Worm (Caenorhabditis elegans) whole organism, L4/young adult: Measurements from ENCODE around the gene C09G9.8.

Experiments used
- dao-5 ChIP-seq: sonication (generic microtip); optimal IDR thresholded peaks from 2 replicates; lab custom pipeline; 2016; ENCODE audit warnings: missing genotype, missing genetic modification characterization, moderate library complexity, missing compliant biosample characterization
- him-1 ChIP-seq: sonication (generic microtip); optimal IDR thresholded peaks from 2 replicates; lab custom pipeline; 2016; ENCODE audit warnings: missing genotype, missing genetic modification reagents, missing genetic modification characterization, missing compliant biosample characterization

DNA sequence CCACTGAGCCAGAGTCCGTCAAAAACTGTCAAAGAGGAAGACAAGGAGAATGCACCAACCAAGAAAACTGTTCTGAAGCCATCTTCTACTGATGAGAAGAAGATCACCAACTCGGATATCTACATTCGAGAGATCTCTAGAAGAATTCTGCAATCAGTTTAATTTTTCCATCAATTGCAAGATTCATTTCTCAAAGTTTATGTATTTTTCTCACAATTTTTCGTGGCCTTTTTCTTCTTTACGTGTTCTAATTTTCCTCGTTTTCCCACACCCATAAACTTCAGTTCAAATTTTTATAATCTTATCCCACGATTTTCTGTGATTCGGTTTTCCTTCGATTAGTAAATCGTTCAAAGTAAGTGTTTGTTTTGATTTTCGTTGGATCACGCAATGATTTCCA is 7.4 kb upstream of the C09G9.8 start, which contains the start of gene hdl-2:
- TF ChIP-seq dao-5 (tag; lab: Kevin White, UChicago) = no peak
- no peak for TF ChIP-seq him-1 (tag; lab: Kevin White, UChicago)
